Fruit fly (Drosophila melanogaster): ENCODE measurements around the gene Hsp23.

Gene Hsp23

DNA sequence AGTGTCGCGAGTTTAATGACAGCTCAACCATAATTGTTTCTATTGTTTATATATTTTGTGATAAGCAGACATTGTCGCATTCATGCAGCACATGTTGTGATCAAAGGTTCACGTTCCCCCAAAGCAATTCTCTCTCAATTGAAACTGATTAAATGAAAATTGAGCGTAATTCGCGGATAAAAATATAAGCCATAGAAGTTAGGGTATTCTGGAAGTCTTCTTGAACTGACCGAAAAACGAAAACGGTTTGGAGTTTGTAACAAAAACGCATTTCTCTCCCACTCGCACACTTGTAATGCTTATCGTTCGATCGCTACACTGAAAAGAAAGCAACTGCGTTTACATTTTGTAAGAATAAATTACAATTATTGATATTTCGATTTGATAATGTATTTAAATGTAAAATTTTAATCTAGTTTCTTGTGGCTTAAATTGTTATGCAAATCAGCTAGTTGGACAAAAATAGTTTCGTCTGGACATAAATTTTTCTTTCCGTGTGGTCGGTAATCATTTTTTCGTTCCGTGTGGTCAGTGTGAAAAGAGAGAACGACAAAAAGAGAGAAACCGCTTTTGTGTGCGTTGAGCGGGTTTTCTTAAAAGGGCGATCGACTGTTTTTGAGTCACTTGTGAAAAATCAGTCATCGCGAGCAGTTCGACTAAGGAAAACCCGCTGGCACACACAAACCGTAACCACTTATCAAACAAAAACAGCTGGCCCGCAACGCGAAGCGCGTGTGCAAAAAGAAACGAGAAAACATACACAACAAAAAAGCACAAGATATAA, 41.1 kb downstream of the Hsp23 start, which contains the start of gene aay (continued):
- peak; percentile 98 for TF ChIP-seq CG6854 (GFP tag; optimal IDR thresholded peaks at IDR 0.05)
- TF ChIP-seq insv (GFP tag; optimal IDR thresholded peaks at IDR 0.05) = peak; percentile 66 to 81
- TF ChIP-seq NfI (GFP tag; optimal IDR thresholded peaks at IDR 0.05) = peak; percentile 99
- peak; percentile 97 for TF ChIP-seq Hand (GFP tag; optimal IDR thresholded peaks at IDR 0.05)
- no peak for TF ChIP-seq hbn (GFP tag; IDR thresholded peaks at IDR 0.05; ENCODE audit: partially characterized antibody)
- peak; percentile 97 for TF ChIP-seq gcm2 (GFP tag; optimal IDR thresholded peaks at IDR 0.05)
- TF ChIP-seq Myb (GFP tag; optimal IDR thresholded peaks at IDR 0.05) = peak; percentile 86
- TF ChIP-seq sug (tag; optimal IDR thresholded peaks at IDR 0.05) = peak; percentile 98
- TF ChIP-seq sc (optimal IDR thresholded peaks at IDR 0.05) = no peak
- TF ChIP-seq sc (GFP tag; optimal IDR thresholded peaks at IDR 0.05) = peak; percentile 98
- no peak for TF ChIP-seq CG16813 (GFP tag; IDR thresholded peaks at IDR 0.05; ENCODE audit: partially characterized antibody)
- peak; percentile 100 for TF ChIP-seq CG9727 (GFP tag; optimal IDR thresholded peaks at IDR 0.05)
- peak; percentile 73 for TF ChIP-seq CTCF (GFP tag; optimal IDR thresholded peaks at IDR 0.05)
- peak; percentile 99 for TF ChIP-seq fd96Cb (tag; optimal IDR thresholded peaks at IDR 0.05)
- peak; percentile 99 for TF ChIP-seq az2 (GFP tag; optimal IDR thresholded peaks at IDR 0.05)
- TF ChIP-seq dm (GFP tag; optimal IDR thresholded peaks at IDR 0.05) = peak; percentile 96
- TF ChIP-seq danr (GFP tag; IDR thresholded peaks at IDR 0.05) = peak; percentile 97
- TF ChIP-seq CG8290 (GFP tag; optimal IDR thresholded peaks at IDR 0.05) = peak; percentile 99
- TF ChIP-seq CG8290 (tag; optimal IDR thresholded peaks at IDR 0.05) = peak; percentile 90 to 93
- no peak for TF ChIP-seq Hr39 (optimal IDR thresholded peaks at IDR 0.05)
- peak; percentile 99 for TF ChIP-seq CG10979 (tag; optimal IDR thresholded peaks at IDR 0.05)
- TF ChIP-seq Bteb2 (GFP tag; optimal IDR thresholded peaks at IDR 0.05) = peak; percentile 99
- TF ChIP-seq CG6254 (GFP tag; optimal IDR thresholded peaks at IDR 0.05) = peak; percentile 97
- peak; percentile 90 for TF ChIP-seq Deaf1 (tag; optimal IDR thresholded peaks at IDR 0.05)
- TF ChIP-seq CG17361 (GFP tag; IDR thresholded peaks at IDR 0.05) = peak; percentile 99
- peak; percentile 99 for TF ChIP-seq Dek (tag; optimal IDR thresholded peaks at IDR 0.05)
- peak; percentile 98 for TF ChIP-seq eyg (GFP tag; optimal IDR thresholded peaks at IDR 0.05)
- TF ChIP-seq Chrac-16 (GFP tag; optimal IDR thresholded peaks at IDR 0.05) = peak; percentile 99
- peak; percentile 19 to 83 for TF ChIP-seq tll (GFP tag; optimal IDR thresholded peaks at IDR 0.05)
- TF ChIP-seq CG12071 (GFP tag; optimal IDR thresholded peaks at IDR 0.05) = peak; percentile 98
- peak; percentile 94 for TF ChIP-seq MBD-R2 (GFP tag; IDR thresholded peaks at IDR 0.05)
- peak; percentile 91 for TF ChIP-seq CG6654 (GFP tag; optimal IDR thresholded peaks at IDR 0.05)
- TF ChIP-seq CG3065 (GFP tag; optimal IDR thresholded peaks at IDR 0.05) = peak; percentile 98
- TF ChIP-seq toy (GFP tag; IDR thresholded peaks at IDR 0.05) = peak; percentile 92
- TF ChIP-seq Xrp1 (GFP tag; IDR thresholded peaks at IDR 0.05) = peak; percentile 99
- peak; percentile 50 for TF ChIP-seq pfk (GFP tag; optimal IDR thresholded peaks at IDR 0.05)
- TF ChIP-seq CG4617 (GFP tag; optimal IDR thresholded peaks at IDR 0.05; ENCODE audit: borderline replicate concordance) = peak; percentile 98
- no peak for TF ChIP-seq inv (GFP tag; IDR thresholded peaks at IDR 0.05; ENCODE audit: partially characterized antibody)
- peak; percentile 99 for TF ChIP-seq salm (tag; optimal IDR thresholded peaks at IDR 0.05)
- TF ChIP-seq stc (GFP tag; IDR thresholded peaks at IDR 0.05) = peak; percentile 98
- 0 out of 4 replicates have a peak, but pooled peaks have one; percentile 18 for TF ChIP-seq Dll (GFP tag; IDR thresholded peaks at IDR 0.05; ENCODE audit: partially characterized antibody)
- TF ChIP-seq sna (GFP tag; IDR thresholded peaks at IDR 0.05; ENCODE audit: partially characterized antibody) = no peak
- TF ChIP-seq Side (GFP tag; optimal IDR thresholded peaks at IDR 0.05) = peak; percentile 95
- peak; percentile 97 for TF ChIP-seq CG9932 (GFP tag; IDR thresholded peaks at IDR 0.05)
- no peak for TF ChIP-seq pita (GFP tag; optimal IDR thresholded peaks at IDR 0.05)
- peak; percentile 93; the same call in 3 of the 4 replicates for TF ChIP-seq chinmo (GFP tag; IDR thresholded peaks at IDR 0.05; ENCODE audit: partially characterized antibody)
- TF ChIP-seq CG4730 (GFP tag; IDR thresholded peaks at IDR 0.05) = peak; percentile 97
- peak; percentile 99 for TF ChIP-seq Max (GFP tag; optimal IDR thresholded peaks at IDR 0.05)
- TF ChIP-seq CG14667 (GFP tag; IDR thresholded peaks at IDR 0.05) = peak; percentile 96
- peak; percentile 99 for TF ChIP-seq grau (tag; optimal IDR thresholded peaks at IDR 0.05)

All from whole organism, embryonic.